Worm (Caenorhabditis elegans) whole organism, L4 larva: ENCODE results near the gene ZK418.13.

Experiments used
- F10B5.3 ChIP-seq: sonication (generic microtip); optimal IDR thresholded peaks from 2 replicates; lab custom pipeline; 2016; ENCODE audit warnings: mild to moderate bottlenecking, missing genetic modification characterization, missing compliant biosample characterization
- F44E2.7 ChIP-seq: fragments of 200-800 bp; sonication (Bioruptor generic); IDR thresholded peaks from 2 replicates; pipeline ENCODE4 v2.1.2; 2022; ENCODE audit warnings: missing genetic modification characterization, missing compliant biosample characterization
- F49E8.2 ChIP-seq: sonication (generic microtip); optimal IDR thresholded peaks from 2 replicates; lab custom pipeline; 2016; ENCODE audit warnings: missing compliant biosample characterization, mild to moderate bottlenecking, missing genetic modification characterization, borderline replicate concordance
- R02D3.7 ChIP-seq: fragments of 150-350 bp; sonication (generic microtip); optimal IDR thresholded peaks from 3 replicates; lab custom pipeline; 2014; ENCODE audit warnings: missing biosample characterization, missing genetic modification characterization
- T20F7.1 ChIP-seq: fragments of 200-800 bp; sonication (Bioruptor generic); optimal IDR thresholded peaks from 2 replicates; lab custom pipeline; 2018; ENCODE audit warnings: mild to moderate bottlenecking, missing genetic modification characterization, missing compliant biosample characterization
- Y105C5A.15 ChIP-seq: fragments of 200-800 bp; sonication (Bioruptor generic); IDR thresholded peaks from 2 replicates; pipeline ENCODE4 v1.3.6; 2022; ENCODE audit warnings: missing genetic modification characterization, missing compliant biosample characterization
- Y75B8A.6 ChIP-seq: fragments of 200-800 bp; sonication (Bioruptor generic); IDR thresholded peaks from 2 replicates; pipeline ENCODE4 v1.3.6; 2022; ENCODE audit warnings: missing genetic modification reagents, missing genetic modification characterization, missing compliant biosample characterization
- ZK337.2 ChIP-seq: fragments of 200-800 bp; sonication (Bioruptor generic); IDR thresholded peaks from 2 replicates; pipeline ENCODE4 v1.3.6; 2022; ENCODE audit warnings: missing genetic modification reagents, missing genetic modification characterization, missing compliant biosample characterization
- ZK546.5 ChIP-seq, 2 experiments: sonication (generic microtip); optimal IDR thresholded peaks; 2 replicates each; lab custom pipeline; 2017; ENCODE audit warnings: missing biosample characterization in 2 of 2, missing genetic modification characterization in 2 of 2
- aly-2 ChIP-seq: sonication (generic microtip); optimal IDR thresholded peaks from 2 replicates; lab custom pipeline; 2018; ENCODE audit warnings: missing biosample characterization, missing genetic modification characterization
- ceh-20 ChIP-seq: fragments of 200-800 bp; sonication (Bioruptor generic); IDR thresholded peaks from 2 replicates; pipeline ENCODE4 v1.3.6; 2022; ENCODE audit warnings: missing genetic modification reagents, missing genetic modification characterization, missing compliant biosample characterization
- ceh-62 ChIP-seq: sonication (generic microtip); optimal IDR thresholded peaks from 2 replicates; lab custom pipeline; 2017; ENCODE audit warnings: missing biosample characterization, missing genetic modification characterization
- daf-16 ChIP-seq, 3 experiments: sonication (generic microtip); optimal IDR thresholded peaks; 2 replicates each; lab custom pipeline; 2016 to 2017; ENCODE audit warnings: missing genetic modification characterization in 3 of 3, missing genetic modification reagents in 3 of 3, mild to moderate bottlenecking in 2 of 3, missing compliant biosample characterization in 2 of 3, missing biosample characterization in 1 of 3, moderate library complexity in 1 of 3
- daf-8 ChIP-seq: fragments of 200-800 bp; sonication (Bioruptor generic); IDR thresholded peaks from 2 replicates; pipeline ENCODE4 v1.3.6; 2022; ENCODE audit warnings: missing genetic modification characterization, missing compliant biosample characterization
- dmd-6 ChIP-seq: fragments of 200-800 bp; sonication (Bioruptor generic); IDR thresholded peaks from 2 replicates; pipeline ENCODE4 v1.3.6; 2022; ENCODE audit warnings: missing genetic modification reagents, missing genetic modification characterization, missing compliant biosample characterization
- dpl-1 ChIP-seq: fragments of 150-350 bp; optimal IDR thresholded peaks from 2 replicates; lab custom pipeline; 2014; ENCODE audit warnings: missing biosample characterization, missing genetic modification reagents, missing genetic modification characterization
- duxl-1 ChIP-seq: sonication (generic microtip); optimal IDR thresholded peaks from 2 replicates; lab custom pipeline; 2016; ENCODE audit warnings: mild to moderate bottlenecking, missing genetic modification characterization, moderate library complexity, missing compliant biosample characterization; ENCODE audit not compliant: poor library complexity
- fos-1 ChIP-seq: fragments of 150-350 bp; optimal IDR thresholded peaks from 2 replicates; lab custom pipeline; 2014; ENCODE audit warnings: missing biosample characterization, missing genetic modification characterization
- hlh-30 ChIP-seq: sonication (generic microtip); optimal IDR thresholded peaks from 2 replicates; lab custom pipeline; 2017; ENCODE audit warnings: antibody characterized with exemption, mild to moderate bottlenecking, missing genetic modification characterization, missing compliant biosample characterization; ENCODE audit not compliant: insufficient read depth
- lin-1 ChIP-seq: fragments of 200-800 bp; sonication (Bioruptor generic); IDR thresholded peaks from 2 replicates; pipeline ENCODE4 v1.3.6; 2022; ENCODE audit warnings: missing genetic modification reagents, missing genetic modification characterization, missing compliant biosample characterization
- lin-38 ChIP-seq: fragments of 200-800 bp; sonication (Bioruptor generic); IDR thresholded peaks from 2 replicates; pipeline ENCODE4 v1.3.6; 2022; ENCODE audit warnings: missing genetic modification reagents, missing genetic modification characterization, missing compliant biosample characterization
- lir-3 ChIP-seq: sonication (generic microtip); optimal IDR thresholded peaks from 2 replicates; lab custom pipeline; 2016; ENCODE audit warnings: mild to moderate bottlenecking, missing genetic modification characterization, missing compliant biosample characterization
- madf-5 ChIP-seq, 2 experiments: fragments of 200-800 bp; sonication (Bioruptor generic); IDR thresholded peaks; 2 replicates each; pipeline ENCODE4 v1.3.6; 2022; ENCODE audit warnings: missing compliant biosample characterization in 2 of 2, missing genetic modification characterization in 2 of 2
- madf-9 ChIP-seq: fragments of 200-800 bp; sonication (Bioruptor generic); conservative IDR thresholded peaks from 2 replicates; pipeline ENCODE4 v1.3.6; 2022; ENCODE audit warnings: missing genetic modification reagents, missing genetic modification characterization, missing compliant biosample characterization
- mep-1 ChIP-seq: fragments of 150-350 bp; sonication (generic microtip); optimal IDR thresholded peaks from 3 replicates; lab custom pipeline; 2014; ENCODE audit warnings: missing biosample characterization, missing genetic modification characterization
- mxl-3 ChIP-seq: fragments of 200-800 bp; sonication (Bioruptor generic); optimal IDR thresholded peaks from 2 replicates; lab custom pipeline; 2018; ENCODE audit warnings: mild to moderate bottlenecking, missing genetic modification characterization, missing compliant biosample characterization
- nhr-10 ChIP-seq: fragments of 150-350 bp; optimal IDR thresholded peaks from 2 replicates; lab custom pipeline; 2014; ENCODE audit warnings: missing biosample characterization, missing genetic modification characterization
- nhr-11 ChIP-seq: fragments of 150-350 bp; optimal IDR thresholded peaks from 2 replicates; lab custom pipeline; 2014; ENCODE audit warnings: missing biosample characterization, missing genetic modification characterization
- nhr-28 ChIP-seq: fragments of 150-350 bp; optimal IDR thresholded peaks from 2 replicates; lab custom pipeline; 2014; ENCODE audit warnings: missing biosample characterization, missing genetic modification characterization
- nhr-6 ChIP-seq: fragments of 150-350 bp; optimal IDR thresholded peaks from 2 replicates; lab custom pipeline; 2014; ENCODE audit warnings: missing biosample characterization, missing genetic modification characterization
- pqm-1 ChIP-seq: sonication (generic microtip); optimal IDR thresholded peaks from 2 replicates; lab custom pipeline; 2017; ENCODE audit warnings: missing biosample characterization, missing genetic modification characterization
- rbr-2 ChIP-seq: sonication (generic microtip); optimal IDR thresholded peaks from 2 replicates; lab custom pipeline; 2016; ENCODE audit warnings: missing genotype, missing genetic modification characterization, missing compliant biosample characterization
- skn-1 ChIP-seq: fragments of 150-350 bp; optimal IDR thresholded peaks from 2 replicates; lab custom pipeline; 2014; ENCODE audit warnings: missing biosample characterization, missing genetic modification characterization
- spr-1 ChIP-seq: sonication (generic microtip); optimal IDR thresholded peaks from 2 replicates; lab custom pipeline; 2016; ENCODE audit warnings: mild to moderate bottlenecking, missing genetic modification characterization, missing compliant biosample characterization
- spr-3 ChIP-seq: fragments of 200-800 bp; sonication (Bioruptor generic); optimal IDR thresholded peaks from 2 replicates; lab custom pipeline; 2018; ENCODE audit warnings: mild to moderate bottlenecking, missing genetic modification characterization, missing compliant biosample characterization
- unc-62 ChIP-seq, 3 experiments: fragments of 150-350 bp in 1 of 3; sonication (generic microtip); optimal IDR thresholded peaks in 2 of 3; peaks in 1 of 3; 1 replicate in 1 of 3; 2 replicates in 2 of 3; lab custom pipeline; 2014 to 2017; ENCODE audit warnings: missing biosample characterization in 3 of 3, missing genetic modification characterization in 3 of 3, missing genetic modification reagents in 3 of 3, missing genotype in 1 of 3
- ztf-11 ChIP-seq: fragments of 150-350 bp; optimal IDR thresholded peaks from 2 replicates; lab custom pipeline; 2014; ENCODE audit warnings: missing biosample characterization, missing genetic modification characterization
- ztf-7 ChIP-seq: fragments of 150-350 bp; optimal IDR thresholded peaks from 2 replicates; lab custom pipeline; 2014; ENCODE audit warnings: missing biosample characterization, missing genetic modification characterization

The ZK418.13 gene

ce11 chrIII:7078737-7079136, 2.5 kb upstream of the ZK418.13 start, which contains the start of gene ZK418.6:
Gene ZK418.6 (minus strand): TSS chrIII:7078837.
- no peak for TF ChIP-seq mxl-3 (GFP tag; lab: Kevin White, UChicago)
- TF ChIP-seq unc-62 (GFP tag; optimal IDR thresholded peaks at IDR 0.05 in 1 of 2; lab: Kevin White, UChicago) = no peak
- no peak for TF ChIP-seq unc-62 (tag; optimal IDR thresholded peaks at IDR 0.05; lab: Kevin White, UChicago)
- TF ChIP-seq fos-1 = no peak
- TF ChIP-seq madf-5 (GFP tag; IDR thresholded peaks at IDR 0.05; lab: Robert Waterston, UW) = no peak
- no peak for TF ChIP-seq ztf-7 (tag; lab: Kevin White, UChicago)
- TF ChIP-seq lir-3 (tag; lab: Kevin White, UChicago) = no peak
- TF ChIP-seq F10B5.3 (tag; lab: Kevin White, UChicago) = no peak
- no peak for TF ChIP-seq skn-1 (tag; lab: Kevin White, UChicago)
- TF ChIP-seq ZK546.5 (tag; optimal IDR thresholded peaks at IDR 0.05; lab: Kevin White, UChicago) = no peak
- no peak for TF ChIP-seq Y105C5A.15 (GFP tag; lab: Robert Waterston, UW)
- TF ChIP-seq spr-3 (GFP tag; lab: Kevin White, UChicago) = no peak
- no peak for TF ChIP-seq aly-2 (tag; lab: Kevin White, UChicago)
- no peak for TF ChIP-seq lin-1 (GFP tag; lab: Robert Waterston, UW)
- no peak for TF ChIP-seq R02D3.7
- TF ChIP-seq pqm-1 (tag; lab: Kevin White, UChicago) = no peak
- no peak for TF ChIP-seq daf-8 (GFP tag; lab: Robert Waterston, UW)
- no peak for TF ChIP-seq madf-9 (GFP tag; lab: Robert Waterston, UW)
- no peak for TF ChIP-seq nhr-11
- no peak for TF ChIP-seq F44E2.7 (GFP tag; lab: Robert Waterston, UW)

- TF ChIP-seq nhr-6 (tag; lab: Kevin White, UChicago) = peak; percentile 50
- no peak for TF ChIP-seq duxl-1 (tag; lab: Kevin White, UChicago)
- no peak for TF ChIP-seq ceh-20 (GFP tag; lab: Robert Waterston, UW)
- TF ChIP-seq unc-62 (GFP tag; optimal IDR thresholded peaks at IDR 0.05 in 1 of 2; lab: Kevin White, UChicago) = peak in 1 of 2 experiments; percentile 92
- TF ChIP-seq unc-62 (tag; optimal IDR thresholded peaks at IDR 0.05; lab: Kevin White, UChicago) = no peak
- TF ChIP-seq F49E8.2 (tag; lab: Kevin White, UChicago) = no peak
- peak; percentile 24 for TF ChIP-seq rbr-2 (tag; lab: Kevin White, UChicago)
- TF ChIP-seq ztf-11 (tag; lab: Kevin White, UChicago) = no peak
- no peak for TF ChIP-seq nhr-10
- TF ChIP-seq ceh-62 = no peak
- peak; percentile 95 for TF ChIP-seq lin-38
- no peak for TF ChIP-seq lin-1 (GFP tag; lab: Robert Waterston, UW)
- peak; percentile 34 for TF ChIP-seq mep-1
- no peak for TF ChIP-seq ZK337.2 (GFP tag; lab: Robert Waterston, UW)
- TF ChIP-seq T20F7.1 = peak; percentile 25
- no peak for TF ChIP-seq spr-1 (tag; lab: Kevin White, UChicago)
- peak; percentile 54 for TF ChIP-seq hlh-30
- TF ChIP-seq dmd-6 (GFP tag; lab: Robert Waterston, UW) = 0 out of 2 replicates have a peak, but pooled peaks have one; percentile 9
- TF ChIP-seq dpl-1 (GFP tag; lab: Kevin White, UChicago) = peak; percentile 95
- TF ChIP-seq nhr-28 (tag; lab: Kevin White, UChicago) = peak; percentile 29
- TF ChIP-seq daf-16 (GFP tag; optimal IDR thresholded peaks at IDR 0.05; lab: Kevin White, UChicago) = no peak
- peak; percentile 12 for TF ChIP-seq daf-16 (tag; optimal IDR thresholded peaks at IDR 0.05; lab: Kevin White, UChicago)
- no peak for TF ChIP-seq Y75B8A.6
Measured at ce11 chrIII:7073801-7074386, 2.4 kb downstream of the ZK418.13 start, which contains the start of gene ZK418.5. Gene ZK418.5 (minus strand): TSS chrIII:7073851.
